Fruit fly (Drosophila melanogaster) whole organism, wandering third instar larva: ENCODE results near the gene CG31176.

Source experiments
- Dif ChIP-seq: fragments of 200-275, 200-300 bp; sonication (Bioruptor generic); optimal IDR thresholded peaks from 2 replicates; lab custom pipeline; 2018; ENCODE audit warnings: missing biosample characterization, missing genetic modification characterization; ENCODE audit not compliant: partially characterized antibody
- HLH106 ChIP-seq: fragments of 200-800 bp; optimal IDR thresholded peaks from 3 replicates; lab custom pipeline; 2019; ENCODE audit warnings: missing biosample characterization, mild to moderate bottlenecking, missing genetic modification characterization, moderate library complexity
- Hnf4 ChIP-seq: fragments of 200-800 bp; sonication (Bioruptor generic); optimal IDR thresholded peaks from 2 replicates; lab custom pipeline; 2016; ENCODE audit warnings: missing biosample characterization, mild to moderate bottlenecking, missing genetic modification characterization
- Hr83 ChIP-seq: fragments of 200-300 bp; sonication (Bioruptor generic); optimal IDR thresholded peaks from 2 replicates; lab custom pipeline; 2016; ENCODE audit warnings: missing biosample characterization, mild to moderate bottlenecking, missing genetic modification characterization, moderate library complexity; ENCODE audit not compliant: poor library complexity, severe bottlenecking
- Jra ChIP-seq: sonication (Bioruptor generic); optimal IDR thresholded peaks from 2 replicates; lab custom pipeline; 2016; ENCODE audit warnings: missing biosample characterization, missing genetic modification characterization
- N ChIP-seq: fragments of >200 bp; optimal IDR thresholded peaks from 2 replicates; lab custom pipeline; 2018; ENCODE audit warnings: missing biosample characterization, missing external identifiers, missing genetic modification characterization
- br ChIP-seq: fragments of 200-800 bp; sonication (Bioruptor generic); optimal IDR thresholded peaks from 2 replicates; lab custom pipeline; 2016; ENCODE audit warnings: missing biosample characterization, missing genetic modification characterization
- dsf ChIP-seq: sonication (Bioruptor generic); optimal IDR thresholded peaks from 2 replicates; lab custom pipeline; 2016; ENCODE audit warnings: missing biosample characterization, missing genetic modification characterization, borderline replicate concordance
- ey ChIP-seq: fragments of 200-800 bp; sonication (Bioruptor generic); optimal IDR thresholded peaks from 2 replicates; lab custom pipeline; 2016; ENCODE audit warnings: missing biosample characterization, missing genetic modification characterization
- h ChIP-seq: fragments of 200-800 bp; sonication (Bioruptor generic); optimal IDR thresholded peaks from 3 replicates; lab custom pipeline; 2016; ENCODE audit warnings: missing biosample characterization, mild to moderate bottlenecking, missing genetic modification characterization
- lola ChIP-seq: fragments of >200 bp; optimal IDR thresholded peaks from 2 replicates; lab custom pipeline; 2017; ENCODE audit warnings: missing biosample characterization, missing genetic modification characterization
- pan ChIP-seq: fragments of >200 bp; optimal IDR thresholded peaks from 2 replicates; lab custom pipeline; 2017
- usp ChIP-seq: fragments of >200 bp; optimal IDR thresholded peaks from 2 replicates; lab custom pipeline; 2017; ENCODE audit warnings: missing biosample characterization, missing genetic modification characterization
- woc ChIP-seq: sonication (Bioruptor generic); optimal IDR thresholded peaks from 2 replicates; lab custom pipeline; 2016; ENCODE audit warnings: missing biosample characterization, mild to moderate bottlenecking, missing genetic modification characterization

- TF ChIP-seq Hnf4 (GFP tag; lab: Kevin White, UChicago) (no peak), Hr83 (GFP tag; lab: Kevin White, UChicago) (no peak), pan (lab: Kevin White, UChicago) (no peak), woc (no peak), Dif (GFP tag; lab: Kevin White, UChicago) (no peak), dsf (no peak), lola (GFP tag; lab: Kevin White, UChicago) (no peak), Jra (GFP tag; lab: Kevin White, UChicago) (no peak), N (no peak), ey (GFP tag; lab: Kevin White, UChicago) (peak; percentile 32), usp (GFP tag; lab: Kevin White, UChicago) (no peak), br (GFP tag; lab: Kevin White, UChicago) (peak; percentile 36), h (GFP tag; lab: Kevin White, UChicago) (peak; percentile 45), HLH106 (tag; lab: Kevin White, UChicago) (peak; percentile 63)
Observed at dm6 chr3R:21698895-21699300, 20.6 kb downstream of the CG31176 start.
